Worm (Caenorhabditis elegans) whole organism, L1 larva: Measurements from ENCODE around the gene tag-65.

Experiments
- F16B12.6 ChIP-seq: fragments of 150-350 bp; optimal IDR thresholded peaks from 2 replicates; lab custom pipeline; 2014; ENCODE audit warnings: missing biosample characterization, missing genetic modification characterization
- ama-1 ChIP-seq: fragments of 150-350 bp; optimal IDR thresholded peaks from 2 replicates; lab custom pipeline; 2014
- ceh-63 ChIP-seq: fragments of 200-800 bp; sonication (Bioruptor generic); optimal IDR thresholded peaks from 2 replicates; lab custom pipeline; 2018; ENCODE audit warnings: mild to moderate bottlenecking, missing genetic modification characterization, missing compliant biosample characterization
- ceh-82 ChIP-seq, 3 experiments: fragments of 150-350 bp in 1 of 3; sonication (generic microtip) in 2 of 3; optimal IDR thresholded peaks; 2 replicates each; lab custom pipeline; 2014 to 2017; ENCODE audit warnings: missing biosample characterization in 3 of 3, missing genetic modification characterization in 3 of 3
- fos-1 ChIP-seq: fragments of 150-350 bp; optimal IDR thresholded peaks from 2 replicates; lab custom pipeline; 2014; ENCODE audit warnings: missing biosample characterization, missing genetic modification characterization
- hlh-4 ChIP-seq: sonication (generic microtip); optimal IDR thresholded peaks from 2 replicates; lab custom pipeline; 2016; ENCODE audit warnings: mild to moderate bottlenecking, missing genetic modification characterization, missing compliant biosample characterization
- nhr-11 ChIP-seq: fragments of 150-350 bp; optimal IDR thresholded peaks from 2 replicates; lab custom pipeline; 2014; ENCODE audit warnings: missing biosample characterization, missing genetic modification characterization
- pax-3 ChIP-seq: fragments of 200-800 bp; sonication (Bioruptor generic); optimal IDR thresholded peaks from 2 replicates; lab custom pipeline; 2018; ENCODE audit warnings: mild to moderate bottlenecking, missing genetic modification characterization, moderate library complexity, missing compliant biosample characterization
- snpc-4 ChIP-seq: fragments of 150-350 bp; optimal IDR thresholded peaks from 2 replicates; lab custom pipeline; 2014; ENCODE audit warnings: missing biosample characterization, missing genetic modification characterization
- unc-62 ChIP-seq: fragments of 150-350 bp; optimal IDR thresholded peaks from 2 replicates; lab custom pipeline; 2014; ENCODE audit warnings: missing biosample characterization, missing genetic modification reagents, missing genetic modification characterization
- ztf-11 ChIP-seq, 2 experiments: sonication (generic microtip); optimal IDR thresholded peaks; 2 replicates each; lab custom pipeline; 2016 to 2017; ENCODE audit warnings: missing genetic modification characterization in 2 of 2, missing biosample characterization in 1 of 2, missing compliant biosample characterization in 1 of 2

- TF ChIP-seq ceh-63 (GFP tag; lab: Kevin White, UChicago) (no peak), snpc-4 (tag; lab: Kevin White, UChicago) (no peak), ceh-82 (tag; optimal IDR thresholded peaks at IDR 0.05; lab: Kevin White, UChicago) (no peak), F16B12.6 (tag; lab: Kevin White, UChicago) (no peak), ztf-11 (tag; optimal IDR thresholded peaks at IDR 0.05; lab: Kevin White, UChicago) (no peak), pax-3 (tag; lab: Kevin White, UChicago) (no peak), hlh-4 (tag; lab: Kevin White, UChicago) (no peak), ama-1 (lab: Kevin White, UChicago) (no peak), fos-1 (no peak), nhr-11 (no peak), unc-62 (no peak)
Observed at ce11 chrV:13711060-13711459, 32.7 kb upstream of the tag-65 start, which contains the start of gene srx-96.
